Fruit fly (Drosophila melanogaster) whole organism, adult: ENCODE results near the gene Sptr.

Experiments
- CG11617 ChIP-seq: fragments of 200-800 bp; sonication (Bioruptor generic); optimal IDR thresholded peaks from 2 replicates; lab custom pipeline; 2017; ENCODE audit warnings: mild to moderate bottlenecking, missing biosample characterization, missing genetic modification reagents, missing genetic modification characterization
- CG12768 ChIP-seq: fragments of 200-800 bp; sonication (Bioruptor generic); optimal IDR thresholded peaks from 2 replicates; lab custom pipeline; 2017; ENCODE audit warnings: missing biosample characterization, missing genetic modification characterization, mild to moderate bottlenecking, moderate library complexity, missing genetic modification reagents
- CG14711 ChIP-seq: fragments of 200-800 bp; sonication (Bioruptor generic); optimal IDR thresholded peaks from 2 replicates; lab custom pipeline; 2018; ENCODE audit warnings: missing biosample characterization, mild to moderate bottlenecking, missing genetic modification characterization, moderate library complexity
- CG1620 ChIP-seq: fragments of 200-800 bp; sonication (Bioruptor generic); optimal IDR thresholded peaks from 2 replicates; lab custom pipeline; 2016; ENCODE audit warnings: missing biosample characterization, missing genetic modification characterization
- CG5204 ChIP-seq: fragments of 200-800 bp; sonication (Bioruptor generic); optimal IDR thresholded peaks from 2 replicates; lab custom pipeline; 2016; ENCODE audit warnings: missing biosample characterization, missing genetic modification characterization
- CG7045 ChIP-seq: fragments of 200-800 bp; sonication (Bioruptor generic); optimal IDR thresholded peaks from 2 replicates; lab custom pipeline; 2017; ENCODE audit warnings: missing biosample characterization, mild to moderate bottlenecking, missing genetic modification characterization
- Clk ChIP-seq: fragments of 200-800 bp; sonication (Bioruptor generic); optimal IDR thresholded peaks from 2 replicates; lab custom pipeline; 2017; ENCODE audit warnings: missing biosample characterization, missing genetic modification characterization
- Mnt ChIP-seq: fragments of 200-800 bp; sonication (Bioruptor generic); optimal IDR thresholded peaks from 2 replicates; lab custom pipeline; 2016; ENCODE audit warnings: missing biosample characterization, mild to moderate bottlenecking, missing genetic modification characterization
- cnc ChIP-seq, 2 experiments: fragments of >200 bp; optimal IDR thresholded peaks; 2 replicates each; lab custom pipeline; 2017
- kay ChIP-seq: fragments of 200-800 bp; sonication (Bioruptor generic); peaks from one replicate; lab custom pipeline; 2016; ENCODE audit warnings: missing biosample characterization, missing genetic modification characterization, borderline replicate concordance
- toe ChIP-seq: fragments of 200-800 bp; sonication (Bioruptor generic); optimal IDR thresholded peaks from 2 replicates; lab custom pipeline; 2016; ENCODE audit warnings: missing biosample characterization, missing genetic modification characterization

DNA sequence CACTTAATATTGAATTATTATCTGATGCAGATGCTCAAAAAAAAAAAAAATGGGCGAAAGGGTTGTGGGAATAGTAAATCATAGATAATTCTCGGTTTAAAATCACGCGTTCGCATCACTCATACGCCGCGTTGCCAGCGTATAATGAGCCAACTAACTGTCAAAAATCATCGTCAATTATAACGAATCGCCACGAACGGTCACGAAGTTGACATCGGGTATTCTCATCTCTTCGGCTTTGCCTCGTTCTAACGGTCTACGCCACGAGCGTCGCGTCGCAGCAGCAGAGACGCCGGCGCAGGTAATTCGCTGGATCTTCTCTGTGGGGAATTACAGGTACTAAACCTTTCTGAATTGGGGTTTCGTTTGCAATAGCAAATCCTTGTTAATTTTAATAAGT, 37.1 kb upstream of the Sptr start:
- no peak for TF ChIP-seq CG1620
- no peak for TF ChIP-seq CG5204 (GFP tag; lab: Kevin White, UChicago)
- no peak for TF ChIP-seq CG11617 (GFP tag; lab: Kevin White, UChicago)
- TF ChIP-seq cnc (optimal IDR thresholded peaks at IDR 0.05; lab: Kevin White, UChicago): no peak
- TF ChIP-seq toe (GFP tag; lab: Kevin White, UChicago): no peak
- no peak for TF ChIP-seq kay (GFP tag; lab: Kevin White, UChicago)
- no peak for TF ChIP-seq Clk (GFP tag; lab: Kevin White, UChicago)
- TF ChIP-seq Mnt: no peak
- TF ChIP-seq CG14711 (tag; lab: Kevin White, UChicago): no peak
- TF ChIP-seq CG12768 (GFP tag; lab: Kevin White, UChicago): no peak
- no peak for TF ChIP-seq CG7045 (GFP tag; lab: Kevin White, UChicago)
